Fruit fly (Drosophila melanogaster): Measurements from ENCODE around the gene CG32486.

The CG32486 gene

DNA sequence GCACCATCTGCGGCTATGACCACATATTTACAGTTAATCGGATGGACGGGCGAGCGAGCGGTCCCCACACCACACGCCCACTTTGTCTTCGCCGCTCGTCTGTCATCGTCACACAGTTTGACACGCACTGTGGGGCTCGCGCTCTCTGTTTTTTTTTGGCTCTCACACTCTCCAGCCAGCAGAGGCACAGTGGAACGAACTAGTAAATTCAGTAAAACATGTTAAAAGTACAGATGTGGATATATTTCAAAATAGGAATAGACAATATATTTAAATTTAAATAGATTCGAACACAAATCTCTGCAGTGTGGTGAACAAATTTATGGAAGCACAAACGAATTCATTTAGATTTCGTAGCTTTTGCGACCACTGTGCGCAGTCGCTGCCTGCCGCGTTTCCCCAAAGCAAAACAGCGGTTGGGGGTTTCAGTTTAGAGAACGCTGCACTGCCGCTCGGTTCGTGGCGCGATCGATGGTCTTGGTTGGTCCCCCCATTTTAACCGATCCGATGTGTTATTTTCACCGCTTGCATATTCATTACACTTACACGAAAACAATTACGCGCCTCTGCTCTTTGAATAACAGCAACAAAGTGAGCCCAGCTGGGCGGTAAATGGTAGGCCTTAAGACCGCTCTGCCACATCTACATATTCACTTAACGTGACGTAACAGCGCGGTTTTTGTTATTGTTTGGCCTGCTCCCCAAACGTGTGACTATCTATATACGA is 10.7 kb upstream of the CG32486 start (continued):
- TF ChIP-seq wdn (GFP tag; IDR thresholded peaks at IDR 0.05) = peak; percentile 98
- TF ChIP-seq fu2 (GFP tag; optimal IDR thresholded peaks at IDR 0.05) = peak; percentile 93
- peak; percentile 95 for TF ChIP-seq CG31388 (GFP tag; optimal IDR thresholded peaks at IDR 0.05)
- peak; percentile 97 for TF ChIP-seq fd3F (GFP tag; optimal IDR thresholded peaks at IDR 0.05)
- peak; percentile 99 for TF ChIP-seq HHEX (GFP tag; optimal IDR thresholded peaks at IDR 0.05)

DNA sequence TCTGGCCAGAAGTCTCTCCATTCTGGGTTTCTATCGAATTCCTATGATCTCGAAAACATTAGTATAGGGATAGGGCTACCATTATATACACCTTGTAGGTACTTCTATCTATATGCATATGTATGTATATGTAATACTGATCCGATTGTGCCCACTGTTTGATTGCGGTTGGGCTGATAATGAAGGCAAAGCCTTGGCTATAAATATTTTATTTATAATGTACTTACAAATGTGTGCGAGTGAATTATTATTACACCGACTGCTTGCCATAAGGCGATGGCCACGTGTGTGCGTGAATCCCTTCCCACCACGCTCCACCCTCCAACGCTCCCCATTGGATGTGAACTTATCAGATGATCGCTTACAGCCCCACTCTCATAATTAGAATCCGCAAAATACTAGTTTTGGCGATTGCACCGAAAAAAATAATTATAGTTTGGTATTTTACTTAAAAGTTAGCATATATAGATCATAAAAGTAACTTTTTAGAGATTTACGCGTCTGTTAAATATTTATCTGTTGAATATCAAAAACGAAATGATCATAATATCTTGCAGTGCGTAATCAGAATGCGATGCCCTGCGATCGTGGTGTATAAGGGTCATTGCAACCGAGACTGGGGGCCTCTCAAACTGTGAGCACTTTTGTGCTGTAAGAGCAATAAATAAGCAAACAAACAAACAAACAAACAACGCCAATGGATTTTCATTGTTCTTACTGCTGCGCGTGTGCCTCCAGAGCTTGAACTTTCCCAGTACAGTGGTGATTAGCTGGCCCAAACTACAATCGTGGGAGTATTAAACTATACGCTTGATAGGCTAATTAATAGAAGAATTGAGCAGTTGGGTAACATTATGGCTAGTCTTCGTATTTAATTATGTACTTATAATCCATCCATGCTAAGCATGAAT is 9.7 kb upstream of the CG32486 start:
- TF ChIP-seq Gug (GFP tag; IDR thresholded peaks at IDR 0.05) (peak; percentile 27; the same call in 2 of the 4 replicates), CG14050 (GFP tag; IDR thresholded peaks at IDR 0.05) (no peak; the same call in 2 of the 3 replicates), jumu (GFP tag; optimal IDR thresholded peaks at IDR 0.05) (no peak), Sox102F (GFP tag; optimal IDR thresholded peaks at IDR 0.05) (peak; percentile 38), phol (tag; optimal IDR thresholded peaks at IDR 0.05) (peak; percentile 48), CG5180 (GFP tag; optimal IDR thresholded peaks at IDR 0.05) (peak; percentile 6), CG9797 (GFP tag; optimal IDR thresholded peaks at IDR 0.05) (no peak), her (GFP tag; optimal IDR thresholded peaks at IDR 0.05) (no peak), fd96Cb (tag; optimal IDR thresholded peaks at IDR 0.05) (peak; percentile 9), unpg (GFP tag; optimal IDR thresholded peaks at IDR 0.05) (peak; percentile 29), CG16815 (GFP tag; optimal IDR thresholded peaks at IDR 0.05) (no peak), Doc3 (GFP tag; IDR thresholded peaks at IDR 0.05; ENCODE audit: partially characterized antibody) (no peak), unc-4 (GFP tag; IDR thresholded peaks at IDR 0.05; ENCODE audit: partially characterized antibody) (no peak), CG31441 (GFP tag; IDR thresholded peaks at IDR 0.05) (peak; percentile 49; the same call in 1 of the 2 replicates), ranshi (GFP tag; IDR thresholded peaks at IDR 0.05) (peak; percentile 56), Dek (tag; optimal IDR thresholded peaks at IDR 0.05) (no peak), CG11560 (tag; IDR thresholded peaks at IDR 0.05) (0 out of 3 replicates have a peak, but pooled peaks have one; percentile 10), CG3281 (GFP tag; optimal IDR thresholded peaks at IDR 0.05) (peak; percentile 44), CG4424 (GFP tag; optimal IDR thresholded peaks at IDR 0.05) (no peak), mirr (GFP tag; optimal IDR thresholded peaks at IDR 0.05) (peak; percentile 95), gem (tag; optimal IDR thresholded peaks at IDR 0.05) (peak; percentile 97), CG34224 (GFP tag; IDR thresholded peaks at IDR 0.05; ENCODE audit: partially characterized antibody) (no peak), CG1603 (tag; optimal IDR thresholded peaks at IDR 0.05) (peak; percentile 30), CG13287 (GFP tag; IDR thresholded peaks at IDR 0.05; ENCODE audit: partially characterized antibody) (0 out of 2 replicates have a peak, but pooled peaks have one; percentile 7), CG2129 (GFP tag; IDR thresholded peaks at IDR 0.05; ENCODE audit: partially characterized antibody) (no peak), yki (optimal IDR thresholded peaks at IDR 0.05) (no peak), Sox100B (GFP tag; optimal IDR thresholded peaks at IDR 0.05) (peak; percentile 38), CG3065 (GFP tag; optimal IDR thresholded peaks at IDR 0.05) (no peak), pnt (GFP tag; optimal IDR thresholded peaks at IDR 0.05) (peak; percentile 15), vvl (GFP tag; IDR thresholded peaks at IDR 0.05) (peak; percentile 62; the same call in 1 of the 2 replicates), pzg (GFP tag; optimal IDR thresholded peaks at IDR 0.05) (no peak), dmrt11E (tag; optimal IDR thresholded peaks at IDR 0.05) (peak; percentile 13), sens (GFP tag) (peak; percentile 90), CG10321 (GFP tag; IDR thresholded peaks at IDR 0.05) (no peak), Vsx1 (GFP tag; optimal IDR thresholded peaks at IDR 0.05) (peak; percentile 45), CG11696 (GFP tag; IDR thresholded peaks at IDR 0.05) (peak; percentile 48), CG33213 (GFP tag; optimal IDR thresholded peaks at IDR 0.05) (peak; percentile 16), Hsf (GFP tag; optimal IDR thresholded peaks at IDR 0.05) (no peak), CG6272 (GFP tag; IDR thresholded peaks at IDR 0.05) (peak; percentile 36; the same call in 1 of the 2 replicates), CG10959 (GFP tag; IDR thresholded peaks at IDR 0.05) (no peak)

All from whole organism, embryonic.